Fruit fly (Drosophila melanogaster) whole organism, prepupa: Measurements from ENCODE around the gene AANATL2.

Experiments used
- CG11294 ChIP-seq: fragments of 200-800 bp; sonication (Bioruptor generic); IDR thresholded peaks from 2 replicates; pipeline ENCODE4 v1.3.6; 2022; ENCODE audit warnings: missing biosample characterization, missing genetic modification characterization
- CG15336 ChIP-seq: fragments of 200-800 bp; sonication (Bioruptor generic); IDR thresholded peaks from 2 replicates; pipeline ENCODE4 v1.3.6; 2022; ENCODE audit warnings: missing biosample characterization, missing genetic modification characterization
- CG1621 ChIP-seq: fragments of 200-800 bp; sonication (Bioruptor generic); optimal IDR thresholded peaks from 3 replicates; lab custom pipeline; 2018; ENCODE audit warnings: missing biosample characterization, mild to moderate bottlenecking, missing genetic modification characterization
- CG16779 ChIP-seq: fragments of 200-800 bp; sonication (Bioruptor generic); optimal IDR thresholded peaks from 3 replicates; lab custom pipeline; 2017; ENCODE audit warnings: missing biosample characterization, mild to moderate bottlenecking, missing genetic modification characterization
- CG3032 ChIP-seq: fragments of 200-800 bp; optimal IDR thresholded peaks from 2 replicates; lab custom pipeline; 2019; ENCODE audit warnings: missing biosample characterization, mild to moderate bottlenecking, missing genetic modification characterization, moderate library complexity
- CG31627 ChIP-seq: fragments of 200-800 bp; sonication (Bioruptor generic); optimal IDR thresholded peaks from 3 replicates; lab custom pipeline; 2016; ENCODE audit warnings: missing biosample characterization, missing genetic modification characterization
- CG32006 ChIP-seq: fragments of 200-800 bp; sonication (Bioruptor generic); optimal IDR thresholded peaks from 3 replicates; lab custom pipeline; 2017; ENCODE audit warnings: missing biosample characterization, mild to moderate bottlenecking, missing genetic modification characterization
- CG34406 ChIP-seq: fragments of 200-800 bp; sonication (Bioruptor generic); optimal IDR thresholded peaks from 3 replicates; lab custom pipeline; 2016; ENCODE audit warnings: missing biosample characterization, missing genetic modification characterization
- CG3919 ChIP-seq: fragments of 200-800 bp; sonication (Bioruptor generic); optimal IDR thresholded peaks from 3 replicates; lab custom pipeline; 2016; ENCODE audit warnings: missing biosample characterization, missing genetic modification characterization
- CG4318 ChIP-seq: fragments of 200-800 bp; sonication (Bioruptor generic); optimal IDR thresholded peaks from 3 replicates; lab custom pipeline; 2017; ENCODE audit warnings: missing biosample characterization, mild to moderate bottlenecking, missing genetic modification characterization
- CG6163 ChIP-seq: fragments of 200-800 bp; sonication (Bioruptor generic); IDR thresholded peaks from 3 replicates; pipeline ENCODE4 v1.3.6; 2022; ENCODE audit warnings: missing biosample characterization, missing genetic modification characterization
- CG6276 ChIP-seq: fragments of 200-800 bp; sonication (Bioruptor generic); optimal IDR thresholded peaks from 2 replicates; lab custom pipeline; 2017; ENCODE audit warnings: missing biosample characterization, mild to moderate bottlenecking, missing genetic modification characterization
- CG6808 ChIP-seq: fragments of 200-800 bp; sonication (Bioruptor generic); optimal IDR thresholded peaks from 3 replicates; lab custom pipeline; 2017; ENCODE audit warnings: missing biosample characterization, missing genetic modification characterization, mild to moderate bottlenecking, moderate library complexity, missing genetic modification reagents
- CG7368 ChIP-seq: fragments of 200-800 bp; sonication (Bioruptor generic); optimal IDR thresholded peaks from 3 replicates; lab custom pipeline; 2016; ENCODE audit warnings: missing biosample characterization, missing genetic modification characterization
- CG8119 ChIP-seq: fragments of 200-800 bp; sonication (Bioruptor generic); IDR thresholded peaks from 3 replicates; pipeline ENCODE4 v1.3.6; 2022; ENCODE audit warnings: missing biosample characterization, missing genetic modification characterization
- CG8319 ChIP-seq: fragments of 200-800 bp; sonication (Bioruptor generic); optimal IDR thresholded peaks from 3 replicates; lab custom pipeline; 2016; ENCODE audit warnings: missing biosample characterization, missing genetic modification characterization
- CG8632 ChIP-seq: fragments of 200-800 bp; sonication (Bioruptor generic); optimal IDR thresholded peaks from 3 replicates; lab custom pipeline; 2016; ENCODE audit warnings: missing biosample characterization, missing genetic modification characterization
- CG9139 ChIP-seq: fragments of 200-800 bp; sonication (Bioruptor generic); optimal IDR thresholded peaks from 3 replicates; lab custom pipeline; 2017; ENCODE audit warnings: missing biosample characterization, mild to moderate bottlenecking, missing genetic modification characterization
- Eip78C ChIP-seq: fragments of 200-800 bp; sonication (Bioruptor generic); peaks from one replicate; lab custom pipeline; 2016; ENCODE audit warnings: missing biosample characterization, missing genetic modification characterization
- Eip93F ChIP-seq: fragments of 200-800 bp; sonication (Bioruptor generic); optimal IDR thresholded peaks from 2 replicates; lab custom pipeline; 2016; ENCODE audit warnings: missing biosample characterization, mild to moderate bottlenecking, missing genetic modification characterization
- Ets96B ChIP-seq: fragments of 200-800 bp; optimal IDR thresholded peaks from 2 replicates; lab custom pipeline; 2019; ENCODE audit warnings: missing biosample characterization, mild to moderate bottlenecking, missing genetic modification characterization, moderate library complexity
- Hr39 ChIP-seq: fragments of 200-800 bp; sonication (Bioruptor generic); optimal IDR thresholded peaks from 2 replicates; lab custom pipeline; 2016; ENCODE audit warnings: missing biosample characterization, missing genetic modification characterization
- Lpt ChIP-seq: fragments of 200-800 bp; sonication (Bioruptor generic); optimal IDR thresholded peaks from 3 replicates; lab custom pipeline; 2016; ENCODE audit warnings: missing biosample characterization, missing genetic modification characterization
- OdsH ChIP-seq: fragments of 200-800 bp; sonication (Bioruptor generic); optimal IDR thresholded peaks from 3 replicates; lab custom pipeline; 2016; ENCODE audit warnings: missing biosample characterization, missing genetic modification characterization
- Sox102F ChIP-seq: fragments of 200-800 bp; sonication (Bioruptor generic); optimal IDR thresholded peaks from 2 replicates; lab custom pipeline; 2016; ENCODE audit warnings: missing biosample characterization, mild to moderate bottlenecking, missing genetic modification characterization
- Sox15 ChIP-seq: fragments of 200-800 bp; sonication (Bioruptor generic); optimal IDR thresholded peaks from 3 replicates; lab custom pipeline; 2016; ENCODE audit warnings: missing biosample characterization, missing genetic modification characterization
- acj6 ChIP-seq: fragments of 200-800 bp; sonication (Bioruptor generic); optimal IDR thresholded peaks from 3 replicates; lab custom pipeline; 2016; ENCODE audit warnings: missing biosample characterization, missing genetic modification characterization
- cyc ChIP-seq: fragments of 200-800 bp; sonication (Bioruptor generic); optimal IDR thresholded peaks from 3 replicates; lab custom pipeline; 2016; ENCODE audit warnings: missing biosample characterization, missing genetic modification characterization
- dsx ChIP-seq: fragments of 200-800 bp; optimal IDR thresholded peaks from 3 replicates; lab custom pipeline; 2019; ENCODE audit warnings: missing biosample characterization, mild to moderate bottlenecking, missing genetic modification characterization, moderate library complexity; ENCODE audit not compliant: poor library complexity, severe bottlenecking
- eg ChIP-seq: fragments of 200-800 bp; sonication (Bioruptor generic); IDR thresholded peaks from 3 replicates; pipeline ENCODE4 v1.3.6; 2022; ENCODE audit warnings: missing biosample characterization, missing genetic modification characterization
- esn ChIP-seq: fragments of 200-800 bp; sonication (Bioruptor generic); optimal IDR thresholded peaks from 2 replicates; lab custom pipeline; 2016; ENCODE audit warnings: missing biosample characterization, mild to moderate bottlenecking, missing genetic modification characterization, moderate library complexity
- fkh ChIP-seq: fragments of 200-800 bp; sonication (Bioruptor generic); optimal IDR thresholded peaks from 3 replicates; lab custom pipeline; 2017; ENCODE audit warnings: missing biosample characterization, mild to moderate bottlenecking, missing genetic modification characterization, moderate library complexity
- net ChIP-seq: fragments of 200-800 bp; sonication (Bioruptor generic); optimal IDR thresholded peaks from 3 replicates; lab custom pipeline; 2016; ENCODE audit warnings: missing biosample characterization, missing genetic modification characterization
- pdm3 ChIP-seq: fragments of 200-800 bp; sonication (Bioruptor generic); optimal IDR thresholded peaks from 3 replicates; lab custom pipeline; 2016; ENCODE audit warnings: missing biosample characterization, missing genetic modification characterization
- salr ChIP-seq, 2 experiments: fragments of 200-800 bp; sonication (Bioruptor generic); optimal IDR thresholded peaks; 3 replicates each; lab custom pipeline; 2016 to 2018; ENCODE audit warnings: missing biosample characterization in 2 of 2, missing genetic modification characterization in 2 of 2, mild to moderate bottlenecking in 1 of 2
- svp ChIP-seq: fragments of 200-800 bp; sonication (Bioruptor generic); peaks from one replicate; lab custom pipeline; 2016; ENCODE audit warnings: missing biosample characterization, missing genetic modification characterization
- topi ChIP-seq: fragments of 200-800 bp; sonication (Bioruptor generic); optimal IDR thresholded peaks from 3 replicates; lab custom pipeline; 2016; ENCODE audit warnings: missing biosample characterization, missing genetic modification characterization

The AANATL2 gene

dm6 chr2L:6259629-6260028 lies 4.0 kb downstream of the AANATL2 start:
- TF ChIP-seq net (GFP tag; lab: Kevin White, UChicago) (no peak), CG16779 (no peak), CG8632 (GFP tag; lab: Kevin White, UChicago) (no peak), Eip93F (no peak), acj6 (GFP tag; lab: Kevin White, UChicago) (no peak), Eip78C (peak; percentile 8), fkh (GFP tag; lab: Kevin White, UChicago) (no peak), CG3919 (GFP tag; lab: Kevin White, UChicago) (no peak), cyc (GFP tag; lab: Kevin White, UChicago) (no peak), dsx (GFP tag; lab: Kevin White, UChicago) (peak; percentile 60), CG31627 (GFP tag; lab: Kevin White, UChicago) (no peak), CG1621 (tag; lab: Kevin White, UChicago) (no peak), eg (GFP tag; lab: Robert Waterston, UW) (no peak), svp (GFP tag; lab: Kevin White, UChicago) (no peak), topi (GFP tag; lab: Kevin White, UChicago) (no peak), CG34406 (GFP tag; lab: Kevin White, UChicago) (no peak), pdm3 (GFP tag; lab: Kevin White, UChicago) (no peak)

dm6 chr2L:6264390-6264789 lies 8.7 kb downstream of the AANATL2 start, which contains the start of gene CG13983:
Gene CG13983, minus strand, starts transcription at chr2L:6264490.
- TF ChIP-seq topi (GFP tag; lab: Kevin White, UChicago) (no peak), OdsH (no peak), Sox102F (GFP tag; lab: Kevin White, UChicago) (no peak), CG6163 (no peak), salr (GFP tag; optimal IDR thresholded peaks at IDR 0.05; lab: Kevin White, UChicago) (no peak), CG11294 (GFP tag; lab: Robert Waterston, UW) (no peak), esn (no peak), fkh (GFP tag; lab: Kevin White, UChicago) (no peak), CG8119 (GFP tag; lab: Robert Waterston, UW) (no peak), Sox15 (GFP tag; lab: Kevin White, UChicago) (no peak), Ets96B (tag; lab: Kevin White, UChicago) (no peak), Hr39 (GFP tag; lab: Kevin White, UChicago) (no peak), CG8319 (no peak), CG3032 (tag; lab: Kevin White, UChicago) (no peak), CG7368 (GFP tag; lab: Kevin White, UChicago) (no peak)

dm6 chr2L:6271384-6271783 lies 15.7 kb downstream of the AANATL2 start:
- TF ChIP-seq eg (GFP tag; lab: Robert Waterston, UW), result peak; percentile 65
- TF ChIP-seq CG32006 (GFP tag; lab: Kevin White, UChicago), result peak; percentile 24
- TF ChIP-seq CG15336, result peak; percentile 46
- no peak for TF ChIP-seq CG9139 (GFP tag; lab: Kevin White, UChicago)
- TF ChIP-seq CG6808 (GFP tag; lab: Kevin White, UChicago), result no peak
- TF ChIP-seq CG6276 (GFP tag; lab: Kevin White, UChicago), result peak; percentile 72
- TF ChIP-seq CG7368 (GFP tag; lab: Kevin White, UChicago), result no peak
- no peak for TF ChIP-seq svp (GFP tag; lab: Kevin White, UChicago)
- no peak for TF ChIP-seq Eip93F
- peak; percentile 32 for TF ChIP-seq Lpt (GFP tag; lab: Kevin White, UChicago)
- TF ChIP-seq CG16779, result no peak
- TF ChIP-seq CG8119 (GFP tag; lab: Robert Waterston, UW), result peak; percentile 68; the same call in 2 of the 3 replicates
- 0 out of 3 replicates have a peak, but pooled peaks have one; percentile 36 for TF ChIP-seq CG6163
- TF ChIP-seq CG4318 (GFP tag; lab: Kevin White, UChicago), result no peak
